Fruit fly (Drosophila melanogaster) whole organism, embryonic: ENCODE measurements around the gene Ir93a.

ENCODE experiments used
- Antp ChIP-seq: fragments of 200-800 bp; sonication (Bioruptor generic); optimal IDR thresholded peaks from 3 replicates; lab custom pipeline; 2016; ENCODE audit warnings: missing biosample characterization, missing genetic modification characterization
- Atf3 ChIP-seq: fragments of 200-800 bp; sonication (Bioruptor generic); optimal IDR thresholded peaks from 3 replicates; lab custom pipeline; 2016; ENCODE audit warnings: missing biosample characterization, missing genetic modification characterization
- Atf6 ChIP-seq: fragments of 200-800 bp; sonication (Bioruptor generic); IDR thresholded peaks from 2 replicates; pipeline ENCODE4 v1.3.6; 2022; ENCODE audit warnings: missing biosample characterization, missing genetic modification characterization
- CG10462 ChIP-seq: fragments of 200-800 bp; sonication (Bioruptor generic); optimal IDR thresholded peaks from 2 replicates; lab custom pipeline; 2016; ENCODE audit warnings: missing biosample characterization, missing genetic modification characterization
- CG12236 ChIP-seq: fragments of 200-800 bp; sonication (Bioruptor generic); optimal IDR thresholded peaks from 2 replicates; lab custom pipeline; 2016; ENCODE audit warnings: missing biosample characterization, missing genetic modification characterization
- CG13424 ChIP-seq: fragments of 200-800 bp; sonication (Bioruptor generic); optimal IDR thresholded peaks from 2 replicates; lab custom pipeline; 2019; ENCODE audit warnings: missing biosample characterization, mild to moderate bottlenecking, missing genetic modification characterization, moderate library complexity
- CG14965 ChIP-seq: fragments of 200-800 bp; sonication (Bioruptor generic); optimal IDR thresholded peaks from 2 replicates; lab custom pipeline; 2016; ENCODE audit warnings: missing biosample characterization, missing genetic modification characterization, borderline replicate concordance
- CG15514 ChIP-seq: fragments of 200-800 bp; sonication (Bioruptor generic); optimal IDR thresholded peaks from 3 replicates; lab custom pipeline; 2017; ENCODE audit warnings: missing biosample characterization, missing genetic modification characterization, mild to moderate bottlenecking, moderate library complexity, missing genetic modification reagents
- CG15696 ChIP-seq: fragments of 200-800 bp; sonication (Bioruptor generic); optimal IDR thresholded peaks from 2 replicates; lab custom pipeline; 2019; ENCODE audit warnings: missing biosample characterization, mild to moderate bottlenecking, missing genetic modification characterization, moderate library complexity
- CG16813 ChIP-seq: fragments of 200-800 bp; sonication (Bioruptor generic); IDR thresholded peaks from 3 replicates; pipeline ENCODE4 v1.3.6; 2022; ENCODE audit warnings: missing biosample characterization, missing genetic modification characterization; ENCODE audit not compliant: partially characterized antibody
- CG18764 ChIP-seq: fragments of 200-800 bp; sonication (Bioruptor generic); optimal IDR thresholded peaks from 3 replicates; lab custom pipeline; 2016; ENCODE audit warnings: missing biosample characterization, missing genetic modification characterization
- CG2129 ChIP-seq: fragments of 200-800 bp; sonication (Bioruptor generic); IDR thresholded peaks from 2 replicates; pipeline ENCODE4 v1.3.6; 2022; ENCODE audit warnings: missing biosample characterization, missing genetic modification characterization; ENCODE audit not compliant: partially characterized antibody
- CG3065 ChIP-seq: fragments of 200-800 bp; sonication (Bioruptor generic); optimal IDR thresholded peaks from 2 replicates; lab custom pipeline; 2016; ENCODE audit warnings: missing biosample characterization, missing genetic modification characterization
- CG32532 ChIP-seq: fragments of 200-800 bp; sonication (Bioruptor generic); IDR thresholded peaks from 2 replicates; pipeline ENCODE4 v1.3.6; 2022; ENCODE audit warnings: missing biosample characterization, missing genetic modification characterization
- CG32767 ChIP-seq: fragments of 200-800 bp; sonication (Bioruptor generic); IDR thresholded peaks from 2 replicates; pipeline ENCODE4 v1.3.6; 2022; ENCODE audit warnings: missing biosample characterization, missing genetic modification characterization
- CG43689 ChIP-seq: fragments of 200-800 bp; sonication (Bioruptor generic); IDR thresholded peaks from 2 replicates; pipeline ENCODE4 v1.3.6; 2022; ENCODE audit warnings: missing biosample characterization, missing genetic modification characterization
- CG4617 ChIP-seq: fragments of 200-800 bp; sonication (Bioruptor generic); optimal IDR thresholded peaks from 3 replicates; lab custom pipeline; 2016; ENCODE audit warnings: missing biosample characterization, missing genetic modification characterization, borderline replicate concordance
- CG4854 ChIP-seq: fragments of 200-800 bp; sonication (Bioruptor generic); optimal IDR thresholded peaks from 2 replicates; lab custom pipeline; 2016; ENCODE audit warnings: missing biosample characterization, missing genetic modification characterization, inconsistent platforms
- CG7372 ChIP-seq: fragments of 200-800 bp; sonication (Bioruptor generic); IDR thresholded peaks from 2 replicates; pipeline ENCODE4 v1.3.6; 2022; ENCODE audit warnings: missing biosample characterization, missing genetic modification characterization
- CG8388 ChIP-seq: fragments of 200-800 bp; sonication (Bioruptor generic); optimal IDR thresholded peaks from 2 replicates; lab custom pipeline; 2019; ENCODE audit warnings: missing biosample characterization, mild to moderate bottlenecking, missing genetic modification characterization, moderate library complexity
- CG9609 ChIP-seq: fragments of 200-800 bp; sonication (Bioruptor generic); optimal IDR thresholded peaks from 3 replicates; lab custom pipeline; 2016; ENCODE audit warnings: missing biosample characterization, missing genetic modification characterization
- Camta ChIP-seq: fragments of 200-800 bp; sonication (Bioruptor generic); optimal IDR thresholded peaks from 2 replicates; lab custom pipeline; 2016; ENCODE audit warnings: missing biosample characterization, missing genetic modification characterization
- Doc3 ChIP-seq: fragments of 200-800 bp; sonication (Bioruptor generic); IDR thresholded peaks from 3 replicates; pipeline ENCODE4 v1.3.6; 2022; ENCODE audit warnings: missing biosample characterization, missing genetic modification characterization; ENCODE audit not compliant: partially characterized antibody
- Fer3 ChIP-seq: fragments of 200-800 bp; sonication (Bioruptor generic); optimal IDR thresholded peaks from 2 replicates; lab custom pipeline; 2018; ENCODE audit warnings: missing biosample characterization, mild to moderate bottlenecking, missing genetic modification characterization, moderate library complexity
- Myb ChIP-seq: fragments of 200-800 bp; sonication (Bioruptor generic); optimal IDR thresholded peaks from 2 replicates; lab custom pipeline; 2016; ENCODE audit warnings: missing biosample characterization, missing genetic modification characterization
- NK7.1 ChIP-seq: fragments of 200-800 bp; sonication (Bioruptor generic); optimal IDR thresholded peaks from 3 replicates; lab custom pipeline; 2016; ENCODE audit warnings: missing biosample characterization, missing genetic modification characterization
- Pdp1 ChIP-seq, 2 experiments: fragments of 200-800 bp; sonication (Bioruptor generic); optimal IDR thresholded peaks; 3 replicates each; lab custom pipeline; 2016; ENCODE audit warnings: missing biosample characterization in 2 of 2, missing genetic modification characterization in 2 of 2, mild to moderate bottlenecking in 1 of 2, moderate library complexity in 1 of 2
- Rx ChIP-seq: fragments of 200-800 bp; sonication (Bioruptor generic); IDR thresholded peaks from 2 replicates; pipeline ENCODE4 v1.3.6; 2022; ENCODE audit warnings: missing biosample characterization, missing genetic modification characterization
- Vsx1 ChIP-seq: fragments of 200-800 bp; sonication (Bioruptor generic); optimal IDR thresholded peaks from 2 replicates; lab custom pipeline; 2017; ENCODE audit warnings: missing biosample characterization, mild to moderate bottlenecking, missing genetic modification characterization, missing genetic modification reagents
- chif ChIP-seq, 2 experiments: fragments of 200-800 bp; sonication (Bioruptor generic); optimal IDR thresholded peaks; 3 replicates each; lab custom pipeline; 2016; ENCODE audit warnings: missing biosample characterization in 2 of 2, missing genetic modification characterization in 2 of 2
- dati ChIP-seq: fragments of 200-800 bp; sonication (Bioruptor generic); IDR thresholded peaks from 2 replicates; pipeline ENCODE4 v1.3.6; 2022; ENCODE audit warnings: missing biosample characterization, missing genetic modification characterization
- dpn ChIP-seq, 2 experiments: fragments of 200-800 bp; sonication (Bioruptor generic); optimal IDR thresholded peaks; 3 replicates each; lab custom pipeline; 2016; ENCODE audit warnings: missing biosample characterization in 2 of 2, missing genetic modification characterization in 2 of 2
- fd64A ChIP-seq: fragments of 200-800 bp; sonication (Bioruptor generic); optimal IDR thresholded peaks from 3 replicates; lab custom pipeline; 2018; ENCODE audit warnings: missing biosample characterization, mild to moderate bottlenecking, missing genetic modification characterization
- fru ChIP-seq: fragments of >200 bp; optimal IDR thresholded peaks from 2 replicates; lab custom pipeline; 2017
- gsb ChIP-seq: fragments of 200-800 bp; sonication (Bioruptor generic); IDR thresholded peaks from 2 replicates; pipeline ENCODE4 v1.3.6; 2022; ENCODE audit warnings: missing biosample characterization, missing genetic modification characterization
- h ChIP-seq: fragments of >200 bp; optimal IDR thresholded peaks from 2 replicates; lab custom pipeline; 2017
- hth ChIP-seq: fragments of >200 bp; optimal IDR thresholded peaks from 2 replicates; lab custom pipeline; 2017; ENCODE audit warnings: inconsistent platforms
- lbe ChIP-seq: fragments of 200-800 bp; sonication (Bioruptor generic); optimal IDR thresholded peaks from 2 replicates; lab custom pipeline; 2016; ENCODE audit warnings: missing biosample characterization, mild to moderate bottlenecking, missing genetic modification characterization
- lmd ChIP-seq: fragments of 200-800 bp; sonication (Bioruptor generic); IDR thresholded peaks from 2 replicates; pipeline ENCODE4 v1.3.6; 2022; ENCODE audit warnings: missing biosample characterization, missing genetic modification characterization
- mld ChIP-seq: fragments of 200-800 bp; sonication (Bioruptor generic); IDR thresholded peaks from 3 replicates; pipeline ENCODE4 v1.3.6; 2022; ENCODE audit warnings: missing biosample characterization, missing genetic modification characterization; ENCODE audit not compliant: partially characterized antibody
- oc ChIP-seq: fragments of 200-800 bp; sonication (Bioruptor generic); optimal IDR thresholded peaks from 2 replicates; lab custom pipeline; 2018; ENCODE audit warnings: missing biosample characterization, mild to moderate bottlenecking, missing genetic modification characterization, moderate library complexity
- peb ChIP-seq: fragments of 200-800 bp; sonication (Bioruptor generic); IDR thresholded peaks from 2 replicates; pipeline ENCODE4 v1.3.6; 2022; ENCODE audit warnings: missing biosample characterization, missing genetic modification characterization
- pho ChIP-seq: fragments of 200-800 bp; sonication (Bioruptor generic); optimal IDR thresholded peaks from 2 replicates; lab custom pipeline; 2016; ENCODE audit warnings: missing biosample characterization, missing genetic modification characterization
- ranshi ChIP-seq: fragments of 200-800 bp; sonication (Bioruptor generic); IDR thresholded peaks from 2 replicates; pipeline ENCODE4 v1.3.6; 2022; ENCODE audit warnings: missing biosample characterization, missing genetic modification characterization
- sc ChIP-seq, 3 experiments: fragments of >200 bp in 2 of 3; fragments of 200-800 bp in 1 of 3; sonication (Bioruptor generic) in 1 of 3; optimal IDR thresholded peaks; 2 replicates in 2 of 3; 3 replicates in 1 of 3; lab custom pipeline; 2017; ENCODE audit warnings: mild to moderate bottlenecking in 1 of 3, missing biosample characterization in 1 of 3, missing genetic modification characterization in 1 of 3, missing genetic modification reagents in 1 of 3
- sd ChIP-seq: fragments of 200-800 bp; sonication (Bioruptor generic); optimal IDR thresholded peaks from 3 replicates; lab custom pipeline; 2018; ENCODE audit warnings: missing biosample characterization, mild to moderate bottlenecking, missing genetic modification characterization, moderate library complexity
- sqz ChIP-seq: fragments of 200-800 bp; sonication (Bioruptor generic); optimal IDR thresholded peaks from 3 replicates; lab custom pipeline; 2018; ENCODE audit warnings: missing biosample characterization, mild to moderate bottlenecking, missing genetic modification characterization
- stc ChIP-seq: fragments of 200-800 bp; sonication (Bioruptor generic); IDR thresholded peaks from 2 replicates; pipeline ENCODE4 v1.3.6; 2022; ENCODE audit warnings: missing biosample characterization, missing genetic modification characterization
- sug ChIP-seq: fragments of 200-800 bp; optimal IDR thresholded peaks from 2 replicates; lab custom pipeline; 2019; ENCODE audit warnings: missing biosample characterization, mild to moderate bottlenecking, missing genetic modification characterization, moderate library complexity
- twi ChIP-seq: fragments of 200-800 bp; optimal IDR thresholded peaks from 2 replicates; lab custom pipeline; 2019; ENCODE audit warnings: missing biosample characterization, mild to moderate bottlenecking, missing genetic modification characterization, moderate library complexity
- vfl ChIP-seq: fragments of 200-800 bp; sonication (Bioruptor generic); optimal IDR thresholded peaks from 2 replicates; lab custom pipeline; 2016; ENCODE audit warnings: missing biosample characterization, missing genetic modification characterization
- vvl ChIP-seq: fragments of 200-800 bp; sonication (Bioruptor generic); IDR thresholded peaks from 2 replicates; pipeline ENCODE4 v1.3.6; 2022; ENCODE audit warnings: missing biosample characterization, missing genetic modification characterization

Gene Ir93a

DNA sequence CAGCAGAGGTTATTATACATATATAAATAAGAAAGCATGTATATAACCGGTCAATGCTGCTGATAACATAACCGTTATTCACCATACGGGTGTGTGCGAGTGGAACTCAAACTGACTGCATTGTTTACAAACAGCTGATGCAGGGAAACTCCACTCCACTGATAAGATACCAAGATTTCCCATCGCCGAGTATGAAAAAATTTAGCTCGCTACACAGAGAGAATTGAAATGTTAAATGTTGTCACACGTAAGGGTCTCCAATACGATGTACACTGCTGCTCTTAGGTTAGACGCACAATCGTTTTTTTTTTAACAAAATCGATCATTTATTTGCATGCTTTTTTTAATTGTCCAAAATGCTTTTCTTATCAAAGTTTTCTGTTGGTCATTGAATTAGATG is 26.1 kb downstream of the Ir93a start (continued):
- TF ChIP-seq hth (lab: Kevin White, UChicago) (no peak), h (lab: Kevin White, UChicago) (no peak), vfl (GFP tag; lab: Kevin White, UChicago) (no peak), lbe (GFP tag; lab: Kevin White, UChicago) (no peak), stc (GFP tag; lab: Robert Waterston, UW) (peak; percentile 48; the same call in 1 of the 2 replicates), Fer3 (tag; lab: Kevin White, UChicago) (no peak), Pdp1 (GFP tag; optimal IDR thresholded peaks at IDR 0.05; lab: Kevin White, UChicago) (no peak), CG15514 (GFP tag; lab: Kevin White, UChicago) (no peak), dpn (GFP tag; optimal IDR thresholded peaks at IDR 0.05; lab: Kevin White, UChicago) (no peak), CG4617 (no peak), CG32532 (GFP tag; lab: Robert Waterston, UW) (no peak), Vsx1 (GFP tag; lab: Kevin White, UChicago) (no peak), dati (0 out of 2 replicates have a peak, but pooled peaks have one; percentile 3), CG15696 (tag; lab: Kevin White, UChicago) (no peak), Doc3 (GFP tag; lab: Robert Waterston, UW) (no peak), Antp (GFP tag; lab: Kevin White, UChicago) (no peak), Atf3 (no peak), CG10462 (no peak), CG32767 (no peak), CG8388 (GFP tag; lab: Kevin White, UChicago) (peak; percentile 30), CG43689 (GFP tag; lab: Robert Waterston, UW) (no peak), ranshi (GFP tag; lab: Robert Waterston, UW) (no peak), sc (optimal IDR thresholded peaks at IDR 0.05; lab: Kevin White, UChicago) (no peak), sc (GFP tag; optimal IDR thresholded peaks at IDR 0.05; lab: Kevin White, UChicago) (no peak), CG12236 (GFP tag; lab: Kevin White, UChicago) (no peak), Myb (peak; percentile 2), sug (no peak), CG2129 (GFP tag; lab: Robert Waterston, UW) (no peak), fd64A (GFP tag; lab: Kevin White, UChicago) (no peak), fru (lab: Kevin White, UChicago) (no peak), Atf6 (peak; percentile 32; the same call in 1 of the 2 replicates), CG3065 (GFP tag; lab: Kevin White, UChicago) (no peak), NK7.1 (no peak), CG4854 (GFP tag; lab: Kevin White, UChicago) (no peak), CG13424 (peak; percentile 21), oc (tag; lab: Kevin White, UChicago) (no peak), gsb (no peak), sqz (GFP tag; lab: Kevin White, UChicago) (peak; percentile 7), Camta (GFP tag; lab: Kevin White, UChicago) (no peak), Rx (GFP tag; lab: Robert Waterston, UW) (no peak), twi (tag; lab: Kevin White, UChicago) (no peak), CG14965 (GFP tag; lab: Kevin White, UChicago) (no peak), sd (no peak), chif (GFP tag; optimal IDR thresholded peaks at IDR 0.05; lab: Kevin White, UChicago) (peak in 1 of 2 experiments; percentile 29), vvl (GFP tag; lab: Robert Waterston, UW) (peak; percentile 35; the same call in 1 of the 2 replicates), CG9609 (peak; percentile 20), CG7372 (no peak), lmd (GFP tag; lab: Robert Waterston, UW) (no peak; the same call in 1 of the 2 replicates), pho (GFP tag; lab: Kevin White, UChicago) (no peak), peb (GFP tag; lab: Robert Waterston, UW) (no peak), mld (GFP tag; lab: Robert Waterston, UW) (no peak), CG18764 (GFP tag; lab: Kevin White, UChicago) (no peak), CG16813 (GFP tag; lab: Robert Waterston, UW) (no peak)
